Worm (Caenorhabditis elegans) whole organism, mixed stage, embryonic: ENCODE data around the gene C45G9.11.

Source experiments
- ceh-39 ChIP-seq: fragments of 150-350 bp; optimal IDR thresholded peaks from 2 replicates; lab custom pipeline; 2014; ENCODE audit warnings: missing biosample characterization, missing genetic modification characterization
- elt-3 ChIP-seq: fragments of 150-350 bp; optimal IDR thresholded peaks from 2 replicates; lab custom pipeline; 2014; ENCODE audit warnings: missing biosample characterization, missing genetic modification characterization
- lin-13 ChIP-seq: fragments of 150-350 bp; optimal IDR thresholded peaks from 2 replicates; lab custom pipeline; 2014; ENCODE audit warnings: missing biosample characterization, missing genetic modification characterization
- nhr-28 ChIP-seq: fragments of 150-350 bp; optimal IDR thresholded peaks from 2 replicates; lab custom pipeline; 2014; ENCODE audit warnings: missing biosample characterization, missing genetic modification characterization
- pha-4 ChIP-seq: fragments of 150-350 bp; optimal IDR thresholded peaks from 2 replicates; lab custom pipeline; 2018; ENCODE audit warnings: missing biosample characterization, missing genetic modification reagents, missing genetic modification characterization
- snpc-4 ChIP-seq: fragments of 150-350 bp; optimal IDR thresholded peaks from 2 replicates; lab custom pipeline; 2014; ENCODE audit warnings: missing biosample characterization, missing genetic modification characterization
- unc-39 ChIP-seq: fragments of 150-350 bp; optimal IDR thresholded peaks from 2 replicates; lab custom pipeline; 2014; ENCODE audit warnings: missing biosample characterization, missing genetic modification characterization
- unc-62 ChIP-seq: fragments of 150-350 bp; optimal IDR thresholded peaks from 2 replicates; lab custom pipeline; 2014; ENCODE audit warnings: missing biosample characterization, missing genetic modification reagents, missing genetic modification characterization
- zip-8 ChIP-seq: fragments of 150-350 bp; optimal IDR thresholded peaks from 2 replicates; lab custom pipeline; 2014; ENCODE audit warnings: missing biosample characterization, missing genetic modification characterization

DNA sequence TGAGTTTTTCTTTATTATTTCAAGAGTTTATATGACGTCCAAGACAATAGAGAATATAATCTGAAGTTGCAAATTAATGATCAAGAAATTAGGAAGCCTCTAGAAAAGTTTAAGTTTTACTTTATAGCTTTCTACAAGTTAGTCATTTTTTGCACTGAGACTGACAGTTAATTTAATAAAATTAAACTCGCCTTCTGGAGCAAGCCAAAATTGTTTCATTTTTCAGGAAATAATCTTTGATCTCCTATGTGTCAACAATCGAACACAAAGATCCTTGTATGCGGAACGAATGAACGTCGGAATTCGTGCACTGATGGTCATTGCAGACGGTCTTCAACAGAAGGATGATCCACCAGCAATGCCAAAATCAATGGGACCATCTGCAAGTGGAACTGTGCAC lies 43.9 kb upstream of the C45G9.11 start:
- TF ChIP-seq unc-39 (tag; lab: Kevin White, UChicago) (no peak), elt-3 (tag; lab: Kevin White, UChicago) (no peak), unc-62 (GFP tag; lab: Kevin White, UChicago) (no peak), ceh-39 (tag; lab: Kevin White, UChicago) (no peak), zip-8 (no peak), lin-13 (tag; lab: Kevin White, UChicago) (no peak), pha-4 (tag; lab: Kevin White, UChicago) (no peak), snpc-4 (tag; lab: Kevin White, UChicago) (no peak), nhr-28 (tag; lab: Kevin White, UChicago) (no peak)
